Fruit fly (Drosophila melanogaster) S2 (cell line): ENCODE results near the gene CG9702.

Experiments used
- CG8478 ChIP-seq: fragments of >200 bp; optimal IDR thresholded peaks from 2 replicates; lab custom pipeline; 2018
- CTCF ChIP-seq, 2 experiments: fragments of >200 bp; optimal IDR thresholded peaks; 2 replicates each; lab custom pipeline; 2018

- TF ChIP-seq CG8478 (lab: Kevin White, UChicago): no peak
- no peak for TF ChIP-seq CTCF (optimal IDR thresholded peaks at IDR 0.05; lab: Kevin White, UChicago)
These were observed 26.7 kb upstream of the CG9702 start for dm6 chr3R:30552548-30552947.
